Fruit fly (Drosophila melanogaster): ENCODE data around the gene Cat.

Gene Cat

dm6 chr3L:18840370-18841007 is 18.1 kb downstream of the Cat start:
- TF ChIP-seq salr (GFP tag; optimal IDR thresholded peaks at IDR 0.05) (peak in 1 of 2 experiments; percentile 45), spab (GFP tag; optimal IDR thresholded peaks at IDR 0.05) (no peak), CG8319 (GFP tag; optimal IDR thresholded peaks at IDR 0.05) (no peak), Hr4 (GFP tag; optimal IDR thresholded peaks at IDR 0.05) (peak; percentile 52), CG15336 (GFP tag; IDR thresholded peaks at IDR 0.05) (no peak), achi (GFP tag; optimal IDR thresholded peaks at IDR 0.05) (peak; percentile 36), CG10669 (GFP tag; optimal IDR thresholded peaks at IDR 0.05) (peak; percentile 1), CG11902 (GFP tag; optimal IDR thresholded peaks at IDR 0.05) (no peak), topi (GFP tag; optimal IDR thresholded peaks at IDR 0.05) (peak; percentile 40), CG32006 (GFP tag; optimal IDR thresholded peaks at IDR 0.05) (peak; percentile 69), CG8632 (GFP tag; optimal IDR thresholded peaks at IDR 0.05) (no peak), CG31627 (GFP tag; optimal IDR thresholded peaks at IDR 0.05) (peak; percentile 55), CG10631 (GFP tag; optimal IDR thresholded peaks at IDR 0.05) (peak; percentile 40), CG11294 (GFP tag; IDR thresholded peaks at IDR 0.05) (no peak), acj6 (GFP tag; optimal IDR thresholded peaks at IDR 0.05) (peak; percentile 46), CG16779 (tag; optimal IDR thresholded peaks at IDR 0.05) (no peak), CG34406 (GFP tag; optimal IDR thresholded peaks at IDR 0.05) (peak; percentile 38), Sox15 (GFP tag; optimal IDR thresholded peaks at IDR 0.05) (peak; percentile 38), CG3032 (tag; optimal IDR thresholded peaks at IDR 0.05) (no peak), Sox102F (GFP tag; optimal IDR thresholded peaks at IDR 0.05) (peak; percentile 37), Hr38 (GFP tag; optimal IDR thresholded peaks at IDR 0.05) (no peak), CG9139 (GFP tag; optimal IDR thresholded peaks at IDR 0.05) (peak; percentile 1), CG6808 (GFP tag; optimal IDR thresholded peaks at IDR 0.05) (peak; percentile 35), CG11762 (GFP tag; optimal IDR thresholded peaks at IDR 0.05; ENCODE audit: insufficient read depth) (no peak), pdm3 (GFP tag; optimal IDR thresholded peaks at IDR 0.05) (peak; percentile 51), Lpt (GFP tag; optimal IDR thresholded peaks at IDR 0.05) (no peak), Eip93F (GFP tag; optimal IDR thresholded peaks at IDR 0.05) (no peak), net (GFP tag; optimal IDR thresholded peaks at IDR 0.05) (peak; percentile 59), CG6276 (GFP tag; optimal IDR thresholded peaks at IDR 0.05) (peak; percentile 11), CG6163 (GFP tag; IDR thresholded peaks at IDR 0.05) (no peak), cyc (GFP tag; optimal IDR thresholded peaks at IDR 0.05) (peak; percentile 56), CG1621 (tag; optimal IDR thresholded peaks at IDR 0.05) (no peak), svp (GFP tag) (peak; percentile 63), Eip78C (GFP tag) (peak; percentile 64), ss (GFP tag; optimal IDR thresholded peaks at IDR 0.05) (peak in 1 of 2 experiments; percentile 26), Ets96B (tag; optimal IDR thresholded peaks at IDR 0.05) (peak; percentile 30), CG3919 (GFP tag; optimal IDR thresholded peaks at IDR 0.05) (peak; percentile 36), Met (GFP tag; optimal IDR thresholded peaks at IDR 0.05) (peak; percentile 63), eg (GFP tag; IDR thresholded peaks at IDR 0.05) (no peak), dsx (GFP tag; optimal IDR thresholded peaks at IDR 0.05; ENCODE audit: poor library complexity, severe bottlenecking) (peak; percentile 14), fkh (GFP tag; optimal IDR thresholded peaks at IDR 0.05) (peak; percentile 57), Eip75B (GFP tag; optimal IDR thresholded peaks at IDR 0.05) (no peak), Ets21C (GFP tag; optimal IDR thresholded peaks at IDR 0.05) (peak; percentile 18), CG7368 (GFP tag; optimal IDR thresholded peaks at IDR 0.05) (no peak), CG8119 (GFP tag; IDR thresholded peaks at IDR 0.05) (no peak), fd85E (GFP tag; optimal IDR thresholded peaks at IDR 0.05) (peak; percentile 42), fd59A (GFP tag; optimal IDR thresholded peaks at IDR 0.05) (no peak), OdsH (GFP tag; optimal IDR thresholded peaks at IDR 0.05) (peak; percentile 49), Hr39 (GFP tag; optimal IDR thresholded peaks at IDR 0.05) (peak; percentile 55), dac (GFP tag; optimal IDR thresholded peaks at IDR 0.05) (no peak), lz (GFP tag; optimal IDR thresholded peaks at IDR 0.05) (peak; percentile 59), CG6792 (GFP tag; optimal IDR thresholded peaks at IDR 0.05) (peak; percentile 32)
